Worm (Caenorhabditis elegans) whole organism, young adult: ENCODE results near the gene insc-1.

ENCODE experiments used
- lsy-27 ChIP-seq: sonication (generic microtip); optimal IDR thresholded peaks from 2 replicates; lab custom pipeline; 2017; ENCODE audit warnings: missing genetic modification characterization, mild to moderate bottlenecking, missing compliant biosample characterization, antibody characterized with exemption, missing genotype, borderline replicate concordance; ENCODE audit not compliant: insufficient read depth
- repo-1 ChIP-seq: sonication (generic microtip); optimal IDR thresholded peaks from 2 replicates; lab custom pipeline; 2017; ENCODE audit warnings: mild to moderate bottlenecking, missing genetic modification characterization, missing compliant biosample characterization

DNA sequence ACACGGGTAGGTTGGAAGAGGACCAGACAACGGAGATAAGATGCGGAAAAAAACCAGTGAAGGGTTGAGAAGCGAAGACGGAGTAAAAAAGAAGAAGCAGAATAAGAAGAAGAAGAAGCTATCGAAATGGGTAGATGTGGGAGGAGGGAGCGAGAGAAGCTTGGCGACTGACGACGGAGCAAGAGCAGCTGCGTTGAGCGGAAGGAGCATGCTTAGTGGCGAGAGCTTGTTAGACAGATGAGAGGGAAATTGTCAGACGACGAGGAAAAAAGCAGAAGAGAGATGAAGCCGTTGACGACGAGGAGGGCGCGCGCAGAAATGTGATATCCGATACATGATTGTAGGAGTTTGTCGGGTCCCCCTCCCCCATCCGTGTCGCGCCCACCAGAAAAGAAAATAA lies 31.7 kb upstream of the insc-1 start:
- TF ChIP-seq lsy-27 (tag; lab: Kevin White, UChicago) (no peak), repo-1 (tag; lab: Kevin White, UChicago) (no peak)
